Fruit fly (Drosophila melanogaster) whole organism, embryonic: ENCODE data around the gene CG32066.
A peak's percentile ranks its signal among the peaks of the same experiment; 100 is the strongest.

ENCODE experiments used
- Awh ChIP-seq: fragments of 200-800 bp; sonication (Bioruptor generic); IDR thresholded peaks from 2 replicates; pipeline ENCODE4, ENCODE4 v1.3.6; 2022; ENCODE audit warnings: missing biosample characterization, missing genetic modification characterization
- Bteb2 ChIP-seq: fragments of 200-800 bp; sonication (Bioruptor generic); optimal IDR thresholded peaks from 2 replicates; lab custom pipeline; 2016; ENCODE audit warnings: missing biosample characterization, missing genetic modification characterization
- CG10979 ChIP-seq: fragments of 200-800 bp; sonication (Bioruptor generic); optimal IDR thresholded peaks from 2 replicates; lab custom pipeline; 2018; ENCODE audit warnings: missing biosample characterization, mild to moderate bottlenecking, missing genetic modification characterization, moderate library complexity
- CG11723 ChIP-seq: fragments of 200-800 bp; sonication (Bioruptor generic); optimal IDR thresholded peaks from 2 replicates; lab custom pipeline; 2017; ENCODE audit warnings: missing biosample characterization, mild to moderate bottlenecking, missing genetic modification characterization
- CG14710 ChIP-seq: fragments of 200-800 bp; sonication (Bioruptor generic); optimal IDR thresholded peaks from 3 replicates; lab custom pipeline; 2019; ENCODE audit warnings: missing biosample characterization, mild to moderate bottlenecking, missing genetic modification characterization, moderate library complexity
- CG15073 ChIP-seq: fragments of 200-800 bp; sonication (Bioruptor generic); optimal IDR thresholded peaks from 2 replicates; lab custom pipeline; 2016; ENCODE audit warnings: missing biosample characterization, missing genetic modification characterization
- CG15269 ChIP-seq: fragments of 200-800 bp; sonication (Bioruptor generic); optimal IDR thresholded peaks from 2 replicates; lab custom pipeline; 2018; ENCODE audit warnings: missing biosample characterization, mild to moderate bottlenecking, missing genetic modification characterization, moderate library complexity
- CG15601 ChIP-seq: fragments of 200-800 bp; sonication (Bioruptor generic); optimal IDR thresholded peaks from 3 replicates; lab custom pipeline; 2019; ENCODE audit warnings: missing biosample characterization, mild to moderate bottlenecking, missing genetic modification characterization, moderate library complexity
- CG17359 ChIP-seq: fragments of 200-800 bp; sonication (Bioruptor generic); optimal IDR thresholded peaks from 3 replicates; lab custom pipeline; 2018; ENCODE audit warnings: missing biosample characterization, mild to moderate bottlenecking, missing genetic modification characterization, moderate library complexity
- CG17385 ChIP-seq: fragments of 200-800 bp; sonication (Bioruptor generic); optimal IDR thresholded peaks from 3 replicates; lab custom pipeline; 2018; ENCODE audit warnings: missing biosample characterization, mild to moderate bottlenecking, missing genetic modification characterization
- CG1792 ChIP-seq: fragments of 200-800 bp; sonication (Bioruptor generic); optimal IDR thresholded peaks from 2 replicates; lab custom pipeline; 2016; ENCODE audit warnings: missing biosample characterization, missing genetic modification characterization
- CG18262 ChIP-seq: fragments of 200-800 bp; optimal IDR thresholded peaks from 3 replicates; lab custom pipeline; 2019; ENCODE audit warnings: missing biosample characterization, mild to moderate bottlenecking, missing genetic modification characterization, moderate library complexity
- CG2129 ChIP-seq: fragments of 200-800 bp; sonication (Bioruptor generic); IDR thresholded peaks from 2 replicates; pipeline ENCODE4 v1.3.6; 2022; ENCODE audit warnings: missing biosample characterization, missing genetic modification characterization; ENCODE audit not compliant: partially characterized antibody
- CG31388 ChIP-seq: fragments of 200-800 bp; sonication (Bioruptor generic); optimal IDR thresholded peaks from 2 replicates; lab custom pipeline; 2016; ENCODE audit warnings: missing biosample characterization, missing genetic modification characterization
- CG31441 ChIP-seq: fragments of 200-800 bp; sonication (Bioruptor generic); IDR thresholded peaks from 2 replicates; pipeline ENCODE4 v1.3.6; 2022; ENCODE audit warnings: missing biosample characterization, missing genetic modification characterization
- CG4404 ChIP-seq: fragments of 200-800 bp; sonication (Bioruptor generic); IDR thresholded peaks from 2 replicates; pipeline ENCODE4 v1.3.6; 2022; ENCODE audit warnings: missing biosample characterization, missing genetic modification characterization
- CG4730 ChIP-seq: fragments of 200-800 bp; sonication (Bioruptor generic); IDR thresholded peaks from 2 replicates; pipeline ENCODE4 v1.3.6; 2022; ENCODE audit warnings: missing biosample characterization, missing genetic modification characterization
- CG5953 ChIP-seq: fragments of 200-800 bp; sonication (Bioruptor generic); IDR thresholded peaks from 2 replicates; pipeline ENCODE4 v1.3.6; 2022; ENCODE audit warnings: missing biosample characterization, missing genetic modification characterization
- CG6689 ChIP-seq: fragments of 200-800 bp; sonication (Bioruptor generic); IDR thresholded peaks from 2 replicates; pipeline ENCODE4 v1.3.6; 2022; ENCODE audit warnings: missing biosample characterization, missing genetic modification characterization
- CG7357 ChIP-seq: fragments of 200-800 bp; sonication (Bioruptor generic); IDR thresholded peaks from 3 replicates; pipeline ENCODE4 v1.3.6; 2022; ENCODE audit warnings: missing biosample characterization, missing genetic modification characterization
- CG8765 ChIP-seq: fragments of 200-800 bp; sonication (Bioruptor generic); IDR thresholded peaks from 2 replicates; pipeline ENCODE4 v1.3.6; 2022; ENCODE audit warnings: missing biosample characterization, missing genetic modification characterization
- CG9797 ChIP-seq: fragments of 200-800 bp; sonication (Bioruptor generic); optimal IDR thresholded peaks from 3 replicates; lab custom pipeline; 2018; ENCODE audit warnings: missing biosample characterization, mild to moderate bottlenecking, missing genetic modification characterization
- CTCF ChIP-seq: fragments of 200-800 bp; sonication (Bioruptor generic); optimal IDR thresholded peaks from 2 replicates; lab custom pipeline; 2017; ENCODE audit warnings: missing biosample characterization, mild to moderate bottlenecking, missing genetic modification characterization, moderate library complexity
- E2f1 ChIP-seq: fragments of 200-800 bp; sonication (Bioruptor generic); IDR thresholded peaks from 2 replicates; pipeline ENCODE4 v1.3.6; 2022; ENCODE audit warnings: missing biosample characterization, missing genetic modification characterization
- Gsc ChIP-seq: fragments of 200-800 bp; sonication (Bioruptor generic); IDR thresholded peaks from 2 replicates; pipeline ENCODE4 v1.3.6; 2022; ENCODE audit warnings: missing biosample characterization, missing genetic modification characterization
- Hey ChIP-seq: fragments of 200-800 bp; sonication (Bioruptor generic); optimal IDR thresholded peaks from 3 replicates; lab custom pipeline; 2018; ENCODE audit warnings: missing biosample characterization, mild to moderate bottlenecking, missing genetic modification characterization
- Hr78 ChIP-seq, 2 experiments: fragments of 200-800 bp in 1 of 2; fragments of >200 bp in 1 of 2; sonication (Bioruptor generic) in 1 of 2; optimal IDR thresholded peaks; 2 replicates each; lab custom pipeline; 2017 to 2019; ENCODE audit warnings: missing biosample characterization in 2 of 2, missing genetic modification characterization in 2 of 2, mild to moderate bottlenecking in 1 of 2, moderate library complexity in 1 of 2
- Pdp1 ChIP-seq, 2 experiments: fragments of 200-800 bp; sonication (Bioruptor generic); optimal IDR thresholded peaks; 3 replicates each; lab custom pipeline; 2016; ENCODE audit warnings: missing biosample characterization in 2 of 2, missing genetic modification characterization in 2 of 2, mild to moderate bottlenecking in 1 of 2, moderate library complexity in 1 of 2
- Taf1 ChIP-seq: fragments of 200-800 bp; sonication (Bioruptor generic); IDR thresholded peaks from 2 replicates; pipeline ENCODE4 v1.3.6; 2022; ENCODE audit warnings: missing biosample characterization, missing genetic modification characterization
- YL-1 ChIP-seq: fragments of 200-800 bp; sonication (Bioruptor generic); optimal IDR thresholded peaks from 3 replicates; lab custom pipeline; 2017; ENCODE audit warnings: missing biosample characterization, mild to moderate bottlenecking, missing genetic modification characterization
- abd-A ChIP-seq: fragments of 200-800 bp; sonication (Bioruptor generic); optimal IDR thresholded peaks from 3 replicates; lab custom pipeline; 2019; ENCODE audit warnings: missing biosample characterization, mild to moderate bottlenecking, missing genetic modification characterization, moderate library complexity
- ato ChIP-seq: fragments of 200-800 bp; sonication (Bioruptor generic); IDR thresholded peaks from 2 replicates; pipeline ENCODE4 v1.3.6; 2022; ENCODE audit warnings: missing biosample characterization, missing genetic modification characterization; ENCODE audit not compliant: partially characterized antibody
- cad ChIP-seq: fragments of >200 bp; optimal IDR thresholded peaks from 2 replicates; lab custom pipeline; 2017; ENCODE audit warnings: missing biosample characterization, missing genetic modification characterization
- cato ChIP-seq: fragments of 200-800 bp; sonication (Bioruptor generic); optimal IDR thresholded peaks from 2 replicates; lab custom pipeline; 2016; ENCODE audit warnings: missing biosample characterization, missing genetic modification characterization, borderline replicate concordance
- chm ChIP-seq: fragments of 200-800 bp; sonication (Bioruptor generic); IDR thresholded peaks from 2 replicates; pipeline ENCODE4 v1.3.6; 2022; ENCODE audit warnings: missing biosample characterization, missing genetic modification characterization
- dm ChIP-seq: fragments of 200-800 bp; sonication (Bioruptor generic); optimal IDR thresholded peaks from 3 replicates; lab custom pipeline; 2016; ENCODE audit warnings: missing biosample characterization, missing genetic modification characterization
- gt ChIP-seq: fragments of 200-800 bp; sonication (Bioruptor generic); IDR thresholded peaks from 2 replicates; pipeline ENCODE4 v1.3.6; 2022; ENCODE audit warnings: missing biosample characterization, missing genetic modification characterization
- hb ChIP-seq: fragments of 200-800 bp; sonication (Bioruptor generic); IDR thresholded peaks from 3 replicates; pipeline ENCODE4 v1.3.6; 2022; ENCODE audit warnings: missing biosample characterization, missing genetic modification characterization; ENCODE audit not compliant: partially characterized antibody
- hth ChIP-seq: fragments of >200 bp; optimal IDR thresholded peaks from 2 replicates; lab custom pipeline; 2017; ENCODE audit warnings: inconsistent platforms
- insv ChIP-seq, 2 experiments: fragments of 200-800 bp; sonication (Bioruptor generic); optimal IDR thresholded peaks; 3 replicates each; lab custom pipeline; 2016 to 2018; ENCODE audit warnings: missing biosample characterization in 2 of 2, missing genetic modification characterization in 2 of 2
- ken ChIP-seq: fragments of 200-800 bp; sonication (Bioruptor generic); IDR thresholded peaks from 3 replicates; pipeline ENCODE4 v1.3.6; 2022; ENCODE audit warnings: missing biosample characterization, missing genetic modification characterization
- pum ChIP-seq: fragments of 200-800 bp; sonication (Bioruptor generic); optimal IDR thresholded peaks from 2 replicates; lab custom pipeline; 2016; ENCODE audit warnings: missing biosample characterization, missing genetic modification characterization
- run ChIP-seq: fragments of 200-800 bp; sonication (Bioruptor generic); optimal IDR thresholded peaks from 3 replicates; lab custom pipeline; 2018; ENCODE audit warnings: missing biosample characterization, mild to moderate bottlenecking, missing genetic modification characterization
- sens ChIP-seq: fragments of 200-800 bp; sonication (Bioruptor generic); peaks from one replicate; lab custom pipeline; 2016; ENCODE audit warnings: missing biosample characterization, missing genetic modification characterization
- sim ChIP-seq: fragments of 200-800 bp; sonication (Bioruptor generic); IDR thresholded peaks from 2 replicates; pipeline ENCODE4 v1.3.6; 2022; ENCODE audit warnings: missing biosample characterization, missing genetic modification characterization
- tgo ChIP-seq: fragments of 200-800 bp; sonication (Bioruptor generic); IDR thresholded peaks from 3 replicates; pipeline ENCODE4 v1.3.6; 2022; ENCODE audit warnings: missing biosample characterization, missing genetic modification characterization
- tin ChIP-seq: fragments of 200-800 bp; sonication (Bioruptor generic); optimal IDR thresholded peaks from 3 replicates; lab custom pipeline; 2016; ENCODE audit warnings: missing biosample characterization, missing genetic modification characterization
- tup ChIP-seq: fragments of 200-800 bp; sonication (Bioruptor generic); optimal IDR thresholded peaks from 2 replicates; lab custom pipeline; 2016; ENCODE audit warnings: missing biosample characterization, mild to moderate bottlenecking, missing genetic modification characterization, moderate library complexity

Gene CG32066

DNA sequence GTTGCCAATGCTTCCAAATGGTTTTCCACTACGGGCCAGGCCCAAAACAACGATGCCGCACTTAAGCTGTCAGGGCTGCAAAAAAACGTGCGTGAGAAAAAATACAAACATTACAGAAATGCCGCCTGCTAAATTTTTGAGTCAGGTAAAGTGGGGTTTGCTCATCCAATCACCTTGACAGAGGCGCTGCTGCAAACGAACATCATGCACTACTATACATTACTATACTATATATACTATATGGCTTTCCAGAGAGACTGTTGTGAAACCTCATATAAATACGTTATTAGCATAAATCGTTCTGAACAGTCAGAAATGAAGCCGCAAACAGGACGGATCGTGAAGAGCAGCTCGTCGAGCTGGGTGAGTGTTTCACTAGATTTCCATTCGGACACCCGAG is 17.6 kb downstream of the CG32066 start, which contains the start of gene CG14153:
CG14153 (plus strand) TSS at position 301 of the 400 bp plus-strand sequence.
- TF ChIP-seq insv (GFP tag; optimal IDR thresholded peaks at IDR 0.05; lab: Kevin White, UChicago) (no peak), CG15073 (GFP tag; lab: Kevin White, UChicago) (no peak), Awh (GFP tag; lab: Robert Waterston, UW) (no peak), cad (no peak), run (tag; lab: Kevin White, UChicago) (no peak), CG1792 (GFP tag; lab: Kevin White, UChicago) (no peak), CG11723 (GFP tag; lab: Kevin White, UChicago) (no peak), CG31388 (GFP tag; lab: Kevin White, UChicago) (no peak), ken (no peak), CG6689 (GFP tag; lab: Robert Waterston, UW) (no peak), abd-A (no peak)

DNA sequence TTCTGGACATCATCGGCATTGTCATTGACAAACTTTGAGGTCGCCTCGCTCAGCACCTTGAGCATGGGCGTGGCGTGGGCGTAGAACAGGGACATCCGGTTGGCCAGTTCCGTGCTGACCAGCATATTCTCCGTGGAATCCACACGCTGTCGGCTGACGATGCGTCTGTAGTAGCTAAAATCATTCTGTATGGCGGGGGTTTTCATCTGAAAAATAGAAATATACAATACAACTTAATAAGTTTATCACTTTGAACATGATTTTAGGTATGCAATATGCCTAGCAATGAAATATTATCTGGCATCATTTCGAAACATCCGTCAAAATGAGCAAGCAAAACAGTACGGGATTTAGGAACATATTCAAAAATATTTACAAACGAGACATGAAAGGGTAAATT is 19.2 kb downstream of the CG32066 start, which contains the start of gene CG14154:
CG14154 (plus strand) TSS at position 301 of the 400 bp plus-strand sequence.
- TF ChIP-seq cato (no peak), tin (GFP tag; lab: Kevin White, UChicago) (no peak), CG17359 (tag; lab: Kevin White, UChicago) (no peak), CG4404 (GFP tag; lab: Robert Waterston, UW) (no peak), tup (GFP tag; lab: Kevin White, UChicago) (no peak), sens (peak; percentile 22)

dm6 chr3L:10639440-10639839 is 21.4 kb downstream of the CG32066 start, which contains the start of gene CG18628:
Gene CG18628 (plus strand): TSS chr3L:10639740.
- TF ChIP-seq CG15601 (tag; lab: Kevin White, UChicago) (no peak), CG10979 (no peak), Bteb2 (GFP tag; lab: Kevin White, UChicago) (no peak)

DNA sequence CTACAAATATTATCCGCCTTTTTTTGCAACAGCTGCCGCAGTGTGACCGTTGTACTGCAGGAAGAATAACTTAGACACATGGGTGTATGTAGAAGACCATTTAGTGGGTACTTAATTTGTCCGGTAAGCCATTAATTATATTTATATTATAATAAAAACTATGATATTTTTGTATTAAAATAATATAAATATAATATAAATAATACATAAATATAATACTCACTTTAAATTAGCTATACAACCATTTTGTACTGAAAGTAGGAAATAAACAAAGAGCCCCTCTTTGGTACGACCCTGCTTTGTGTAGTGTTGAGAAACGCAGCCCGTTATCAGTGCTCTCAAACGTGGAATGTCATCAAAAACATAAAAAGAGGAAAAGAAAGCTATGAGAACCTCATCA is 23.0 kb downstream of the CG32066 start, which contains the start of gene Cnep1r2:
Cnep1r2 (plus strand) TSS at position 328 of the 400 bp plus-strand sequence.
- TF ChIP-seq CG31441 (GFP tag; lab: Robert Waterston, UW) (peak; percentile 98), Gsc (no peak), CG9797 (GFP tag; lab: Kevin White, UChicago) (peak; percentile 70), hth (lab: Kevin White, UChicago) (no peak), Hey (tag; lab: Kevin White, UChicago) (peak; percentile 68), CG4730 (GFP tag; lab: Robert Waterston, UW) (peak; percentile 91), CG8765 (peak; percentile 89), CG14710 (peak; percentile 96), hb (GFP tag; lab: Robert Waterston, UW) (no peak), CG2129 (GFP tag; lab: Robert Waterston, UW) (no peak), E2f1 (GFP tag; lab: Robert Waterston, UW) (peak; percentile 96), chm (GFP tag; lab: Robert Waterston, UW) (peak; percentile 73), tgo (peak; percentile 97), CG18262 (tag; lab: Kevin White, UChicago) (peak; percentile 98), gt (GFP tag; lab: Robert Waterston, UW) (peak; percentile 84), ato (no peak), dm (GFP tag; lab: Kevin White, UChicago) (peak; percentile 1), Taf1 (GFP tag; lab: Robert Waterston, UW) (peak; percentile 87), CG7357 (peak; percentile 89), YL-1 (GFP tag; lab: Kevin White, UChicago) (peak; percentile 95), CTCF (GFP tag; lab: Kevin White, UChicago) (peak; percentile 49), Pdp1 (GFP tag; optimal IDR thresholded peaks at IDR 0.05; lab: Kevin White, UChicago) (peak; percentile 67 to 71), CG15269 (peak; percentile 97), CG17385 (GFP tag; lab: Kevin White, UChicago) (peak; percentile 93), Hr78 (GFP tag; optimal IDR thresholded peaks at IDR 0.05; lab: Kevin White, UChicago) (no peak), pum (GFP tag; lab: Kevin White, UChicago) (peak; percentile 78), CG5953 (peak; percentile 84), sim (GFP tag; lab: Robert Waterston, UW) (peak; percentile 88)
